Worm (Caenorhabditis elegans) whole organism, L2 larva: ENCODE measurements around the gene srx-36.

ENCODE experiments used
- C34F6.9 ChIP-seq: fragments of 150-350 bp; optimal IDR thresholded peaks from 2 replicates; lab custom pipeline; 2014; ENCODE audit warnings: missing biosample characterization, missing genetic modification characterization
- F13H6.1 ChIP-seq: sonication (generic microtip); optimal IDR thresholded peaks from 2 replicates; lab custom pipeline; 2016; ENCODE audit warnings: missing genetic modification characterization, missing compliant biosample characterization
- R02D3.7 ChIP-seq: fragments of 150-350 bp; optimal IDR thresholded peaks from 2 replicates; lab custom pipeline; 2014; ENCODE audit warnings: missing biosample characterization, missing genetic modification characterization
- Y55F3AM.14 ChIP-seq: fragments of 200-800 bp; sonication (Bioruptor generic); optimal IDR thresholded peaks from 2 replicates; lab custom pipeline; 2018; ENCODE audit warnings: mild to moderate bottlenecking, missing genetic modification characterization, missing compliant biosample characterization
- ZK546.5 ChIP-seq: sonication (generic microtip); optimal IDR thresholded peaks from 2 replicates; lab custom pipeline; 2017; ENCODE audit warnings: missing biosample characterization, missing genetic modification characterization
- alr-1 ChIP-seq: fragments of 150-350 bp; optimal IDR thresholded peaks from 2 replicates; lab custom pipeline; 2014; ENCODE audit warnings: missing biosample characterization, missing genetic modification characterization
- aly-2 ChIP-seq: fragments of 150-350 bp; optimal IDR thresholded peaks from 2 replicates; lab custom pipeline; 2014; ENCODE audit warnings: missing biosample characterization, missing genetic modification characterization
- ama-1 ChIP-seq: fragments of 150-350 bp; optimal IDR thresholded peaks from 2 replicates; lab custom pipeline; 2018; ENCODE audit warnings: inconsistent platforms
- blmp-1 ChIP-seq: sonication (generic microtip); optimal IDR thresholded peaks from 2 replicates; lab custom pipeline; 2017; ENCODE audit warnings: missing genetic modification characterization, mild to moderate bottlenecking, missing compliant biosample characterization, antibody characterized with exemption, moderate library complexity; ENCODE audit not compliant: insufficient read depth
- crh-2 ChIP-seq: sonication (generic microtip); optimal IDR thresholded peaks from 2 replicates; lab custom pipeline; 2017; ENCODE audit warnings: missing biosample characterization, missing genetic modification characterization
- dmd-4 ChIP-seq: sonication (generic microtip); optimal IDR thresholded peaks from 2 replicates; lab custom pipeline; 2017; ENCODE audit warnings: missing biosample characterization, missing genetic modification characterization
- egl-27 ChIP-seq: sonication (generic microtip); optimal IDR thresholded peaks from 3 replicates; lab custom pipeline; 2017; ENCODE audit warnings: missing biosample characterization, missing genetic modification reagents, missing genetic modification characterization
- elt-1 ChIP-seq: fragments of 150-350 bp; optimal IDR thresholded peaks from 2 replicates; lab custom pipeline; 2014; ENCODE audit warnings: missing biosample characterization, missing genetic modification characterization
- elt-3 ChIP-seq: sonication (generic microtip); optimal IDR thresholded peaks from 2 replicates; lab custom pipeline; 2017; ENCODE audit warnings: missing biosample characterization, missing genetic modification characterization
- fos-1 ChIP-seq: fragments of 150-350 bp; optimal IDR thresholded peaks from 2 replicates; lab custom pipeline; 2014; ENCODE audit warnings: missing biosample characterization, missing genetic modification characterization
- gmeb-1 ChIP-seq: fragments of 150-350 bp; optimal IDR thresholded peaks from 2 replicates; lab custom pipeline; 2014; ENCODE audit warnings: missing biosample characterization, missing genetic modification characterization
- lin-11 ChIP-seq: fragments of 150-350 bp; sonication (generic microtip); optimal IDR thresholded peaks from 2 replicates; lab custom pipeline; 2014; ENCODE audit warnings: missing biosample characterization, missing genetic modification characterization, inconsistent platforms, mixed read lengths
- lin-13 ChIP-seq: fragments of 150-350 bp; optimal IDR thresholded peaks from 2 replicates; lab custom pipeline; 2014; ENCODE audit warnings: missing biosample characterization, missing genetic modification reagents, missing genetic modification characterization
- lsy-2 ChIP-seq, 2 experiments: fragments of 150-350 bp in 1 of 2; sonication (generic microtip) in 1 of 2; optimal IDR thresholded peaks; 2 replicates each; lab custom pipeline; 2014 to 2017; ENCODE audit warnings: missing biosample characterization in 2 of 2, missing genetic modification characterization in 2 of 2
- mdl-1 ChIP-seq, 2 experiments: fragments of 150-350 bp in 1 of 2; sonication (generic microtip) in 1 of 2; optimal IDR thresholded peaks; 2 replicates each; lab custom pipeline; 2017; ENCODE audit warnings: missing biosample characterization in 2 of 2, missing genetic modification characterization in 2 of 2
- nhr-10 ChIP-seq: sonication (generic microtip); optimal IDR thresholded peaks from 2 replicates; lab custom pipeline; 2017; ENCODE audit warnings: missing biosample characterization, missing genetic modification characterization
- nhr-11 ChIP-seq: fragments of 150-350 bp; optimal IDR thresholded peaks from 2 replicates; lab custom pipeline; 2014; ENCODE audit warnings: missing biosample characterization, missing genetic modification characterization
- nhr-12 ChIP-seq: fragments of 150-350 bp; optimal IDR thresholded peaks from 2 replicates; lab custom pipeline; 2014; ENCODE audit warnings: missing biosample characterization, missing genetic modification characterization
- nhr-129 ChIP-seq: fragments of 150-350 bp; optimal IDR thresholded peaks from 2 replicates; lab custom pipeline; 2014; ENCODE audit warnings: missing biosample characterization, missing genetic modification characterization
- nhr-237 ChIP-seq: fragments of 150-350 bp; optimal IDR thresholded peaks from 2 replicates; lab custom pipeline; 2014; ENCODE audit warnings: missing biosample characterization, missing genetic modification characterization
- nhr-25 ChIP-seq: fragments of 150-350 bp; sonication (generic microtip); optimal IDR thresholded peaks from 3 replicates; lab custom pipeline; 2014; ENCODE audit warnings: missing biosample characterization, missing genetic modification characterization
- nhr-6 ChIP-seq: fragments of 150-350 bp; optimal IDR thresholded peaks from 2 replicates; lab custom pipeline; 2014; ENCODE audit warnings: missing biosample characterization, missing genetic modification characterization
- nhr-77 ChIP-seq: fragments of 150-350 bp; optimal IDR thresholded peaks from 2 replicates; lab custom pipeline; 2014; ENCODE audit warnings: missing biosample characterization, missing genetic modification characterization
- skn-1 ChIP-seq: sonication (generic microtip); optimal IDR thresholded peaks from 2 replicates; lab custom pipeline; 2017; ENCODE audit warnings: missing biosample characterization, missing genetic modification characterization
- sma-3 ChIP-seq: sonication (generic microtip); optimal IDR thresholded peaks from 2 replicates; lab custom pipeline; 2016; ENCODE audit warnings: missing genetic modification reagents, missing genetic modification characterization, missing compliant biosample characterization
- snpc-4 ChIP-seq: fragments of 150-350 bp; optimal IDR thresholded peaks from 2 replicates; lab custom pipeline; 2014; ENCODE audit warnings: missing biosample characterization, missing genetic modification characterization
- unc-39 ChIP-seq: fragments of 150-350 bp; optimal IDR thresholded peaks from 2 replicates; lab custom pipeline; 2014; ENCODE audit warnings: missing biosample characterization, missing genetic modification characterization
- unc-55 ChIP-seq: fragments of 150-350 bp; sonication (generic microtip); optimal IDR thresholded peaks from 3 replicates; lab custom pipeline; 2014; ENCODE audit warnings: missing biosample characterization, missing genetic modification reagents, missing genetic modification characterization
- unc-62 ChIP-seq: fragments of 150-350 bp; optimal IDR thresholded peaks from 2 replicates; lab custom pipeline; 2014; ENCODE audit warnings: missing biosample characterization, missing genetic modification reagents, missing genetic modification characterization
- zag-1 ChIP-seq: fragments of 150-350 bp; optimal IDR thresholded peaks from 2 replicates; lab custom pipeline; 2014; ENCODE audit warnings: missing biosample characterization, missing genetic modification characterization
- ztf-1 ChIP-seq: fragments of 200-800 bp; sonication (Bioruptor generic); conservative IDR thresholded peaks from 2 replicates; pipeline ENCODE4 v1.3.6; 2022; ENCODE audit warnings: missing genetic modification characterization, missing compliant biosample characterization
- ztf-11 ChIP-seq: sonication (generic microtip); optimal IDR thresholded peaks from 2 replicates; lab custom pipeline; 2017; ENCODE audit warnings: missing biosample characterization, missing genetic modification characterization

srx-36 gene

ce11 chrV:7123188-7123708 is 7.6 kb downstream of the srx-36 start, which contains the start of gene lmd-5:
lmd-5 (plus strand) TSS chrV:7123658.
- TF ChIP-seq lsy-2 (tag; optimal IDR thresholded peaks at IDR 0.05; lab: Kevin White, UChicago) (no peak), snpc-4 (tag; lab: Kevin White, UChicago) (no peak), unc-39 (tag; lab: Kevin White, UChicago) (no peak), lin-11 (tag; lab: Kevin White, UChicago) (no peak), nhr-6 (tag; lab: Kevin White, UChicago) (no peak), nhr-11 (tag; lab: Kevin White, UChicago) (no peak), egl-27 (tag; lab: Kevin White, UChicago) (no peak), Y55F3AM.14 (no peak), elt-1 (tag; lab: Kevin White, UChicago) (no peak), ztf-1 (GFP tag; lab: Robert Waterston, UW) (no peak), ztf-11 (no peak), ama-1 (lab: Kevin White, UChicago) (no peak), R02D3.7 (tag; lab: Kevin White, UChicago) (no peak), nhr-10 (tag; lab: Kevin White, UChicago) (no peak), C34F6.9 (tag; lab: Kevin White, UChicago) (no peak), fos-1 (tag; lab: Kevin White, UChicago) (no peak), lin-13 (GFP tag; lab: Kevin White, UChicago) (no peak), F13H6.1 (tag; lab: Kevin White, UChicago) (no peak), nhr-129 (tag; lab: Kevin White, UChicago) (no peak)
- TF ChIP-seq, all 48 proteins: peak for 0

DNA sequence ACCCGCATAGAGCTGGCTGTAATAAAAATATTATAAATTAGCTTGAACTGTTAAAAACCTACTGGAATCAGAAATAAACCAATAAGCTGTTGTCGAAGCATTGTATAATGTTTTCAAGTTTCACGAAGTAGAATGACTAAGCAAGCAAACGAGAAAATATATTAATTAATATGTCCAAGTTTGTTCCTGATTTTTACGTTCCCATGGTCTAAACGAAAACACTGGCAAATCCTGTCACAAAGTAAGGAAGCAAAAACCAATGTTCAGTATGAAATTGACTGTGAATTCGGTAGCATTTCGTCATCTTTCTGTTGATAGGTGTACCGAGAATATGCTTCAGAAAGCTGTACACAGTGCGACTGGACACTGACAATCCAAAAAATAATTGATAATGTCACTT is 10.7 kb downstream of the srx-36 start, which contains the start of gene srx-34:
Gene srx-34 (minus strand): TSS at position 101 of the 400 bp plus-strand sequence.
- TF ChIP-seq nhr-25 (tag; lab: Kevin White, UChicago) (no peak), ztf-11 (no peak), skn-1 (tag; lab: Kevin White, UChicago) (no peak), blmp-1 (tag; lab: Kevin White, UChicago) (no peak), lin-13 (GFP tag; lab: Kevin White, UChicago) (no peak), elt-1 (tag; lab: Kevin White, UChicago) (no peak), nhr-11 (tag; lab: Kevin White, UChicago) (no peak), snpc-4 (tag; lab: Kevin White, UChicago) (no peak), dmd-4 (tag; lab: Kevin White, UChicago) (no peak), unc-62 (GFP tag; lab: Kevin White, UChicago) (no peak), zag-1 (tag; lab: Kevin White, UChicago) (no peak), sma-3 (GFP tag; lab: Kevin White, UChicago) (no peak), nhr-77 (tag; lab: Kevin White, UChicago) (no peak)

ce11 chrV:7118796-7119195 is 12.1 kb downstream of the srx-36 start, which contains the start of gene srx-33:
srx-33 (minus strand) TSS chrV:7118896.
- TF ChIP-seq gmeb-1 (tag; lab: Kevin White, UChicago) (no peak), crh-2 (no peak), unc-55 (GFP tag; lab: Kevin White, UChicago) (no peak), elt-3 (no peak), nhr-6 (tag; lab: Kevin White, UChicago) (no peak), mdl-1 (tag; optimal IDR thresholded peaks at IDR 0.05; lab: Kevin White, UChicago) (no peak), lin-11 (tag; lab: Kevin White, UChicago) (no peak), elt-1 (tag; lab: Kevin White, UChicago) (no peak), alr-1 (tag; lab: Kevin White, UChicago) (no peak), ZK546.5 (tag; lab: Kevin White, UChicago) (no peak), C34F6.9 (tag; lab: Kevin White, UChicago) (no peak), ztf-11 (no peak), aly-2 (tag; lab: Kevin White, UChicago) (no peak)
- TF ChIP-seq, all 48 proteins: peak for 0

DNA sequence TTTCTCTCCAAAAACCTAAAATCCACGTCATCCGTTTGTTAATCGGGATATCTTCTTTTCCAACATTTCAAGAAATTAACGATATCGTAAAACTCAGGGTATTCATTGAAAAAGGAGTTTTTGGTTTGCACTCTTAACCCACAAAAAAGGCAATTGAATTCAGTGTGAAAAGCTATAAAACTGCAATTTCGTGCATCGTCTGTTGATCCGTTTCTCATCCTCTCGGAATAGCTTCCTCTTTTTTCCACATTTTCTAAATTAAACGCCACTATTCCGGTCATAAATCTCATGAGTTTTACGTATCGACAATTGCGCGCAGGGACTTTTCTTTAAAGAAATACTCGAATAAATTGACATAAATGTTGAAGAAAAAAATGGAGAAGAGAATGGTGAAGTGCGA is 18.7 kb downstream of the srx-36 start:
- TF ChIP-seq fos-1 (tag; lab: Kevin White, UChicago) (no peak), nhr-11 (tag; lab: Kevin White, UChicago) (no peak), nhr-237 (tag; lab: Kevin White, UChicago) (no peak), lsy-2 (tag; optimal IDR thresholded peaks at IDR 0.05; lab: Kevin White, UChicago) (no peak), lin-11 (tag; lab: Kevin White, UChicago) (no peak), nhr-129 (tag; lab: Kevin White, UChicago) (no peak), dmd-4 (tag; lab: Kevin White, UChicago) (no peak), elt-1 (tag; lab: Kevin White, UChicago) (no peak), nhr-77 (tag; lab: Kevin White, UChicago) (no peak), snpc-4 (tag; lab: Kevin White, UChicago) (no peak), ZK546.5 (tag; lab: Kevin White, UChicago) (no peak), F13H6.1 (tag; lab: Kevin White, UChicago) (no peak), nhr-25 (tag; lab: Kevin White, UChicago) (no peak), ama-1 (lab: Kevin White, UChicago) (no peak), nhr-12 (tag; lab: Kevin White, UChicago) (no peak), ztf-11 (no peak), R02D3.7 (tag; lab: Kevin White, UChicago) (no peak), alr-1 (tag; lab: Kevin White, UChicago) (no peak), nhr-10 (tag; lab: Kevin White, UChicago) (no peak)
